Worm (Caenorhabditis elegans) whole organism, early embryonic: ENCODE results near the gene abts-2.

ENCODE experiments used
- B0310.2 ChIP-seq: sonication (generic microtip); optimal IDR thresholded peaks from 2 replicates; lab custom pipeline; 2016; ENCODE audit warnings: mild to moderate bottlenecking, missing genetic modification characterization, missing compliant biosample characterization
- F13C5.2 ChIP-seq: sonication (generic microtip); optimal IDR thresholded peaks from 2 replicates; lab custom pipeline; 2017; ENCODE audit warnings: mild to moderate bottlenecking, missing genetic modification characterization, inconsistent platforms, missing compliant biosample characterization
- aly-1 ChIP-seq: sonication (generic microtip); optimal IDR thresholded peaks from 2 replicates; lab custom pipeline; 2016; ENCODE audit warnings: missing genetic modification characterization, missing compliant biosample characterization
- ama-1 ChIP-seq: fragments of 150-350 bp; optimal IDR thresholded peaks from 2 replicates; lab custom pipeline; 2014
- ceh-13 ChIP-seq: fragments of 200-800 bp; sonication (Bioruptor generic); optimal IDR thresholded peaks from 2 replicates; lab custom pipeline; 2018; ENCODE audit warnings: mild to moderate bottlenecking, missing genetic modification characterization, missing compliant biosample characterization
- ceh-36 ChIP-seq: sonication (generic microtip); optimal IDR thresholded peaks from 2 replicates; lab custom pipeline; 2016; ENCODE audit warnings: missing genetic modification characterization, inconsistent platforms, missing compliant biosample characterization
- ets-7 ChIP-seq: sonication (generic microtip); optimal IDR thresholded peaks from 2 replicates; lab custom pipeline; 2016; ENCODE audit warnings: missing genotype, missing genetic modification characterization, missing compliant biosample characterization
- flt-1 ChIP-seq: fragments of 200-800 bp; sonication (Bioruptor generic); IDR thresholded peaks from 2 replicates; pipeline ENCODE4 v1.3.6; 2022; ENCODE audit warnings: missing genetic modification characterization, missing compliant biosample characterization
- hmbx-1 ChIP-seq: sonication (generic microtip); optimal IDR thresholded peaks from 2 replicates; lab custom pipeline; 2016; ENCODE audit warnings: mild to moderate bottlenecking, missing genetic modification characterization, missing compliant biosample characterization
- hmg-4 ChIP-seq: fragments of 200-800 bp; sonication (Bioruptor generic); optimal IDR thresholded peaks from 2 replicates; lab custom pipeline; 2018; ENCODE audit warnings: mild to moderate bottlenecking, missing genetic modification characterization, missing compliant biosample characterization
- hnd-1 ChIP-seq: sonication (generic microtip); optimal IDR thresholded peaks from 2 replicates; lab custom pipeline; 2016; ENCODE audit warnings: missing genetic modification characterization, missing compliant biosample characterization
- pes-1 ChIP-seq: fragments of 200-800 bp; sonication (Bioruptor generic); IDR thresholded peaks from 2 replicates; pipeline ENCODE4 v1.3.6; 2022; ENCODE audit warnings: missing genetic modification reagents, missing genetic modification characterization, missing compliant biosample characterization
- scrt-1 ChIP-seq: fragments of 200-800 bp; sonication (Bioruptor generic); IDR thresholded peaks from 2 replicates; pipeline ENCODE4 v1.3.6; 2022; ENCODE audit warnings: missing genetic modification characterization, missing compliant biosample characterization
- sea-1 ChIP-seq: fragments of 200-800 bp; sonication (Bioruptor generic); conservative IDR thresholded peaks from 2 replicates; pipeline ENCODE4 v1.3.6; 2022; ENCODE audit warnings: missing genetic modification characterization, missing compliant biosample characterization
- tbx-11 ChIP-seq: fragments of 200-800 bp; sonication (Bioruptor generic); IDR thresholded peaks from 2 replicates; pipeline ENCODE4 v1.3.6; 2022; ENCODE audit warnings: missing genetic modification characterization, missing compliant biosample characterization
- tbx-37 ChIP-seq: fragments of 200-800 bp; sonication (Bioruptor generic); conservative IDR thresholded peaks from 2 replicates; pipeline ENCODE4 v1.3.6; 2022; ENCODE audit warnings: missing genetic modification reagents, missing genetic modification characterization, missing compliant biosample characterization
- tra-4 ChIP-seq: sonication (generic microtip); optimal IDR thresholded peaks from 2 replicates; lab custom pipeline; 2017; ENCODE audit warnings: missing genetic modification characterization, missing compliant biosample characterization

The abts-2 gene

ce11 chrX:11632107-11632506 lies 46.6 kb downstream of the abts-2 start, which contains the start of gene sto-6:
sto-6 (plus strand) TSS chrX:11632407.
- no peak for TF ChIP-seq ceh-13
- no peak for TF ChIP-seq hmbx-1 (tag; lab: Kevin White, UChicago)
- TF ChIP-seq flt-1 (GFP tag; lab: Robert Waterston, UW): no peak
- no peak for TF ChIP-seq hnd-1 (tag; lab: Kevin White, UChicago)
- no peak for TF ChIP-seq tbx-11 (GFP tag; lab: Robert Waterston, UW)
- TF ChIP-seq scrt-1 (GFP tag; lab: Robert Waterston, UW): no peak
- no peak for TF ChIP-seq ceh-36 (tag; lab: Kevin White, UChicago)
- TF ChIP-seq ama-1 (lab: Kevin White, UChicago): no peak
- TF ChIP-seq sea-1 (GFP tag; lab: Robert Waterston, UW): no peak
- TF ChIP-seq tbx-37 (GFP tag; lab: Robert Waterston, UW): no peak
- TF ChIP-seq F13C5.2 (tag; lab: Kevin White, UChicago): no peak
- no peak for TF ChIP-seq hmg-4 (GFP tag; lab: Kevin White, UChicago)
- no peak for TF ChIP-seq B0310.2 (tag; lab: Kevin White, UChicago)
- no peak for TF ChIP-seq ets-7 (tag; lab: Kevin White, UChicago)
- no peak for TF ChIP-seq pes-1
- TF ChIP-seq aly-1: no peak
- TF ChIP-seq tra-4 (tag; lab: Kevin White, UChicago): no peak

ce11 chrX:11633278-11633677 lies 47.8 kb downstream of the abts-2 start:
- no peak for TF ChIP-seq ets-7 (tag; lab: Kevin White, UChicago)
- no peak for TF ChIP-seq tbx-11 (GFP tag; lab: Robert Waterston, UW)
- no peak for TF ChIP-seq pes-1
- TF ChIP-seq aly-1: no peak
- no peak for TF ChIP-seq F13C5.2 (tag; lab: Kevin White, UChicago)
- no peak for TF ChIP-seq ama-1 (lab: Kevin White, UChicago)
- TF ChIP-seq tbx-37 (GFP tag; lab: Robert Waterston, UW): no peak
- TF ChIP-seq scrt-1 (GFP tag; lab: Robert Waterston, UW): no peak
- TF ChIP-seq hmbx-1 (tag; lab: Kevin White, UChicago): no peak
- TF ChIP-seq ceh-36 (tag; lab: Kevin White, UChicago): no peak
- no peak for TF ChIP-seq tra-4 (tag; lab: Kevin White, UChicago)
- TF ChIP-seq B0310.2 (tag; lab: Kevin White, UChicago): no peak
- TF ChIP-seq ceh-13: no peak
- no peak for TF ChIP-seq hnd-1 (tag; lab: Kevin White, UChicago)
- TF ChIP-seq hmg-4 (GFP tag; lab: Kevin White, UChicago): no peak
- TF ChIP-seq sea-1 (GFP tag; lab: Robert Waterston, UW): no peak
- no peak for TF ChIP-seq flt-1 (GFP tag; lab: Robert Waterston, UW)

- TF ChIP-seq sea-1 (GFP tag; lab: Robert Waterston, UW) (no peak), F13C5.2 (tag; lab: Kevin White, UChicago) (no peak), ceh-13 (no peak), ama-1 (lab: Kevin White, UChicago) (no peak), flt-1 (GFP tag; lab: Robert Waterston, UW) (no peak), tra-4 (tag; lab: Kevin White, UChicago) (no peak), aly-1 (no peak), ets-7 (tag; lab: Kevin White, UChicago) (no peak), ceh-36 (tag; lab: Kevin White, UChicago) (no peak), B0310.2 (tag; lab: Kevin White, UChicago) (no peak), tbx-11 (GFP tag; lab: Robert Waterston, UW) (no peak), hnd-1 (tag; lab: Kevin White, UChicago) (no peak), hmg-4 (GFP tag; lab: Kevin White, UChicago) (no peak), tbx-37 (GFP tag; lab: Robert Waterston, UW) (no peak), hmbx-1 (tag; lab: Kevin White, UChicago) (no peak), scrt-1 (GFP tag; lab: Robert Waterston, UW) (no peak), pes-1 (no peak)
Observed at ce11 chrX:11637721-11638120, 52.2 kb downstream of the abts-2 start.

- TF ChIP-seq B0310.2 (tag; lab: Kevin White, UChicago): no peak
- TF ChIP-seq ets-7 (tag; lab: Kevin White, UChicago): no peak
- TF ChIP-seq pes-1: no peak
- no peak for TF ChIP-seq tbx-11 (GFP tag; lab: Robert Waterston, UW)
- TF ChIP-seq hmg-4 (GFP tag; lab: Kevin White, UChicago): no peak
- no peak for TF ChIP-seq ceh-36 (tag; lab: Kevin White, UChicago)
- TF ChIP-seq ceh-13: no peak
- TF ChIP-seq sea-1 (GFP tag; lab: Robert Waterston, UW): no peak
- no peak for TF ChIP-seq hnd-1 (tag; lab: Kevin White, UChicago)
- no peak for TF ChIP-seq tra-4 (tag; lab: Kevin White, UChicago)
Observed at ce11 chrX:11638987-11639386, 53.5 kb downstream of the abts-2 start.
